Worm (Caenorhabditis elegans): ENCODE data around the gene ugt-1.
A peak's percentile ranks its signal among the peaks of the same experiment; 100 is the strongest.

ce11 chrV:10357467-10357953 lies 38.0 kb upstream of the ugt-1 start, which contains the start of gene ceeh-2:
- TF ChIP-seq ztf-11 (tag; optimal IDR thresholded peaks at IDR 0.05) (no peak), unc-62 (GFP tag; optimal IDR thresholded peaks at IDR 0.05 in 1 of 2) (no peak), unc-62 (tag; optimal IDR thresholded peaks at IDR 0.05) (no peak), hlh-30 (tag; optimal IDR thresholded peaks at IDR 0.05; ENCODE audit: insufficient read depth) (no peak), ceh-82 (tag; optimal IDR thresholded peaks at IDR 0.05) (no peak), fos-1 (tag; optimal IDR thresholded peaks at IDR 0.05) (no peak), hlh-11 (tag; optimal IDR thresholded peaks at IDR 0.05) (peak; percentile 8), egl-27 (tag; optimal IDR thresholded peaks at IDR 0.05) (no peak)
